Fruit fly (Drosophila melanogaster) whole organism, embryonic: Measurements from ENCODE around the gene CG13131.

Experiments
- Bdp1 ChIP-seq: fragments of 200-800 bp; sonication (Bioruptor generic); optimal IDR thresholded peaks from 3 replicates; lab custom pipeline; 2016; ENCODE audit warnings: missing biosample characterization, missing genetic modification characterization
- CG10274 ChIP-seq: fragments of 200-800 bp; sonication (Bioruptor generic); optimal IDR thresholded peaks from 3 replicates; lab custom pipeline; 2017; ENCODE audit warnings: missing biosample characterization, mild to moderate bottlenecking, missing genetic modification characterization
- CG10979 ChIP-seq: fragments of 200-800 bp; sonication (Bioruptor generic); optimal IDR thresholded peaks from 2 replicates; lab custom pipeline; 2018; ENCODE audit warnings: missing biosample characterization, mild to moderate bottlenecking, missing genetic modification characterization, moderate library complexity
- CG12155 ChIP-seq: fragments of 200-800 bp; sonication (Bioruptor generic); optimal IDR thresholded peaks from 3 replicates; lab custom pipeline; 2016; ENCODE audit warnings: missing biosample characterization, missing genetic modification characterization
- CG14014 ChIP-seq: fragments of 200-800 bp; sonication (Bioruptor generic); IDR thresholded peaks from 2 replicates; pipeline ENCODE4 v1.3.6; 2022; ENCODE audit warnings: missing biosample characterization, missing genetic modification characterization
- CG14965 ChIP-seq: fragments of 200-800 bp; sonication (Bioruptor generic); optimal IDR thresholded peaks from 2 replicates; lab custom pipeline; 2016; ENCODE audit warnings: missing biosample characterization, missing genetic modification characterization, borderline replicate concordance
- CG18599 ChIP-seq: fragments of 200-800 bp; sonication (Bioruptor generic); optimal IDR thresholded peaks from 3 replicates; lab custom pipeline; 2017; ENCODE audit warnings: missing biosample characterization, missing genetic modification characterization, mild to moderate bottlenecking, moderate library complexity, missing genetic modification reagents
- CG2116 ChIP-seq: fragments of 200-800 bp; sonication (Bioruptor generic); optimal IDR thresholded peaks from 3 replicates; lab custom pipeline; 2018; ENCODE audit warnings: missing biosample characterization, mild to moderate bottlenecking, missing genetic modification characterization
- CG2889 ChIP-seq: fragments of 200-800 bp; sonication (Bioruptor generic); IDR thresholded peaks from 3 replicates; pipeline ENCODE4 v1.3.6; 2022; ENCODE audit warnings: missing biosample characterization, missing genetic modification characterization
- CG31224 ChIP-seq: fragments of 200-800 bp; sonication (Bioruptor generic); IDR thresholded peaks from 2 replicates; pipeline ENCODE4 v1.3.6; 2022; ENCODE audit warnings: missing biosample characterization, missing genetic modification characterization
- CG33213 ChIP-seq: fragments of 200-800 bp; sonication (Bioruptor generic); optimal IDR thresholded peaks from 3 replicates; lab custom pipeline; 2016; ENCODE audit warnings: missing biosample characterization, missing genetic modification characterization
- CG43689 ChIP-seq: fragments of 200-800 bp; sonication (Bioruptor generic); IDR thresholded peaks from 2 replicates; pipeline ENCODE4 v1.3.6; 2022; ENCODE audit warnings: missing biosample characterization, missing genetic modification characterization
- CG4730 ChIP-seq: fragments of 200-800 bp; sonication (Bioruptor generic); IDR thresholded peaks from 2 replicates; pipeline ENCODE4 v1.3.6; 2022; ENCODE audit warnings: missing biosample characterization, missing genetic modification characterization
- CG4820 ChIP-seq: fragments of 200-800 bp; sonication (Bioruptor generic); optimal IDR thresholded peaks from 3 replicates; lab custom pipeline; 2016; ENCODE audit warnings: missing biosample characterization, missing genetic modification characterization
- CG6683 ChIP-seq: fragments of 200-800 bp; sonication (Bioruptor generic); optimal IDR thresholded peaks from 2 replicates; lab custom pipeline; 2017; ENCODE audit warnings: missing biosample characterization, mild to moderate bottlenecking, missing genetic modification characterization, missing genetic modification reagents
- CG9437 ChIP-seq: fragments of 200-800 bp; sonication (Bioruptor generic); optimal IDR thresholded peaks from 2 replicates; lab custom pipeline; 2018; ENCODE audit warnings: missing biosample characterization, mild to moderate bottlenecking, missing genetic modification characterization
- CG9609 ChIP-seq: fragments of 200-800 bp; sonication (Bioruptor generic); optimal IDR thresholded peaks from 3 replicates; lab custom pipeline; 2016; ENCODE audit warnings: missing biosample characterization, missing genetic modification characterization
- CG9876 ChIP-seq: fragments of 200-800 bp; sonication (Bioruptor generic); optimal IDR thresholded peaks from 2 replicates; lab custom pipeline; 2016; ENCODE audit warnings: missing biosample characterization, missing genetic modification characterization
- CG9932 ChIP-seq: fragments of 200-800 bp; sonication (Bioruptor generic); IDR thresholded peaks from 2 replicates; pipeline ENCODE4 v1.3.6; 2022; ENCODE audit warnings: missing biosample characterization, missing genetic modification characterization
- D ChIP-seq, 2 experiments: fragments of 200-800 bp in 1 of 2; fragments of >200 bp in 1 of 2; sonication (Bioruptor generic) in 1 of 2; optimal IDR thresholded peaks; 2 replicates in 1 of 2; 3 replicates in 1 of 2; lab custom pipeline; 2017; ENCODE audit warnings: mild to moderate bottlenecking in 1 of 2, missing biosample characterization in 1 of 2, missing genetic modification characterization in 1 of 2, missing genetic modification reagents in 1 of 2
- Doc2 ChIP-seq: fragments of 200-800 bp; sonication (Bioruptor generic); IDR thresholded peaks from 2 replicates; pipeline ENCODE4 v1.3.6; 2022; ENCODE audit warnings: missing biosample characterization, missing genetic modification characterization
- Drgx ChIP-seq: fragments of 200-800 bp; sonication (Bioruptor generic); IDR thresholded peaks from 2 replicates; pipeline ENCODE4 v1.3.6; 2022; ENCODE audit warnings: missing biosample characterization, missing genetic modification characterization
- Lpt ChIP-seq: fragments of >200 bp; optimal IDR thresholded peaks from 2 replicates; lab custom pipeline; 2018; ENCODE audit warnings: missing biosample characterization, missing genetic modification characterization
- MTF-1 ChIP-seq: fragments of 200-800 bp; sonication (Bioruptor generic); optimal IDR thresholded peaks from 2 replicates; lab custom pipeline; 2018; ENCODE audit warnings: missing biosample characterization, mild to moderate bottlenecking, missing genetic modification characterization, borderline replicate concordance
- Oaz ChIP-seq: fragments of 200-800 bp; sonication (Bioruptor generic); IDR thresholded peaks from 2 replicates; pipeline ENCODE4 v1.3.6; 2022; ENCODE audit warnings: missing biosample characterization, missing genetic modification characterization
- Optix ChIP-seq: fragments of 200-800 bp; sonication (Bioruptor generic); IDR thresholded peaks from 3 replicates; pipeline ENCODE4 v1.3.6; 2022; ENCODE audit warnings: missing biosample characterization, missing genetic modification characterization
- Ptx1 ChIP-seq: fragments of 200-800 bp; sonication (Bioruptor generic); IDR thresholded peaks from 2 replicates; pipeline ENCODE4 v1.3.6; 2022; ENCODE audit warnings: missing biosample characterization, missing genetic modification characterization
- aop ChIP-seq: fragments of 200-800 bp; sonication (Bioruptor generic); IDR thresholded peaks from 2 replicates; pipeline ENCODE4 v1.3.6; 2022; ENCODE audit warnings: missing biosample characterization, missing genetic modification characterization
- ato ChIP-seq: fragments of 200-800 bp; sonication (Bioruptor generic); IDR thresholded peaks from 2 replicates; pipeline ENCODE4 v1.3.6; 2022; ENCODE audit warnings: missing biosample characterization, missing genetic modification characterization; ENCODE audit not compliant: partially characterized antibody
- br ChIP-seq: fragments of >200 bp; optimal IDR thresholded peaks from 2 replicates; lab custom pipeline; 2017
- caup ChIP-seq: fragments of 200-800 bp; sonication (Bioruptor generic); optimal IDR thresholded peaks from 3 replicates; lab custom pipeline; 2017; ENCODE audit warnings: missing biosample characterization, mild to moderate bottlenecking, missing genetic modification characterization, moderate library complexity; ENCODE audit not compliant: severe bottlenecking
- chinmo ChIP-seq: fragments of 200-800 bp; sonication (Bioruptor generic); IDR thresholded peaks from 4 replicates; pipeline ENCODE4 v1.3.6; 2022; ENCODE audit warnings: missing biosample characterization, missing genetic modification characterization; ENCODE audit not compliant: partially characterized antibody
- ci ChIP-seq: fragments of 200-800 bp; sonication (Bioruptor generic); IDR thresholded peaks from 3 replicates; pipeline ENCODE4 v1.3.6; 2022; ENCODE audit warnings: missing biosample characterization, missing genetic modification characterization
- ems ChIP-seq: fragments of 200-800 bp; sonication (Bioruptor generic); optimal IDR thresholded peaks from 3 replicates; lab custom pipeline; 2016; ENCODE audit warnings: missing biosample characterization, missing genetic modification characterization
- eve ChIP-seq, 2 experiments: fragments of >200 bp; optimal IDR thresholded peaks; 2 replicates each; lab custom pipeline; 2017; ENCODE audit warnings: missing biosample characterization in 2 of 2, missing genetic modification characterization in 2 of 2
- fd102C ChIP-seq: fragments of 200-800 bp; sonication (Bioruptor generic); optimal IDR thresholded peaks from 2 replicates; lab custom pipeline; 2018; ENCODE audit warnings: missing biosample characterization, mild to moderate bottlenecking, missing genetic modification characterization, moderate library complexity
- fru ChIP-seq: fragments of >200 bp; optimal IDR thresholded peaks from 2 replicates; lab custom pipeline; 2017
- gsb ChIP-seq: fragments of 200-800 bp; sonication (Bioruptor generic); IDR thresholded peaks from 2 replicates; pipeline ENCODE4 v1.3.6; 2022; ENCODE audit warnings: missing biosample characterization, missing genetic modification characterization
- klu ChIP-seq: fragments of 200-800 bp; sonication (Bioruptor generic); IDR thresholded peaks from 2 replicates; pipeline ENCODE4 v1.3.6; 2022; ENCODE audit warnings: missing biosample characterization, missing genetic modification characterization
- lbe ChIP-seq: fragments of 200-800 bp; sonication (Bioruptor generic); optimal IDR thresholded peaks from 2 replicates; lab custom pipeline; 2016; ENCODE audit warnings: missing biosample characterization, mild to moderate bottlenecking, missing genetic modification characterization
- onecut ChIP-seq: fragments of 200-800 bp; sonication (Bioruptor generic); IDR thresholded peaks from 2 replicates; pipeline ENCODE4 v1.3.6; 2022; ENCODE audit warnings: missing biosample characterization, missing genetic modification characterization
- p53 ChIP-seq: fragments of 200-800 bp; sonication (Bioruptor generic); optimal IDR thresholded peaks from 2 replicates; lab custom pipeline; 2016; ENCODE audit warnings: missing biosample characterization, missing genetic modification characterization
- pzg ChIP-seq: fragments of 200-800 bp; sonication (Bioruptor generic); optimal IDR thresholded peaks from 3 replicates; lab custom pipeline; 2018; ENCODE audit warnings: missing biosample characterization, mild to moderate bottlenecking, missing genetic modification characterization, moderate library complexity
- ro ChIP-seq: fragments of 200-800 bp; sonication (Bioruptor generic); IDR thresholded peaks from 2 replicates; pipeline ENCODE4 v1.3.6; 2022; ENCODE audit warnings: missing biosample characterization, missing genetic modification characterization
- sens-2 ChIP-seq: fragments of 200-800 bp; sonication (Bioruptor generic); IDR thresholded peaks from 2 replicates; pipeline ENCODE4 v1.3.6; 2022; ENCODE audit warnings: missing biosample characterization, missing genetic modification characterization
- tin ChIP-seq: fragments of 200-800 bp; sonication (Bioruptor generic); optimal IDR thresholded peaks from 3 replicates; lab custom pipeline; 2016; ENCODE audit warnings: missing biosample characterization, missing genetic modification characterization
- toy ChIP-seq: fragments of 200-800 bp; sonication (Bioruptor generic); IDR thresholded peaks from 2 replicates; pipeline ENCODE4 v1.3.6; 2022; ENCODE audit warnings: missing biosample characterization, missing genetic modification characterization
- trh ChIP-seq: fragments of 200-800 bp; sonication (Bioruptor generic); optimal IDR thresholded peaks from 2 replicates; lab custom pipeline; 2016; ENCODE audit warnings: missing biosample characterization, missing genetic modification characterization
- tup ChIP-seq: fragments of 200-800 bp; sonication (Bioruptor generic); optimal IDR thresholded peaks from 2 replicates; lab custom pipeline; 2016; ENCODE audit warnings: missing biosample characterization, mild to moderate bottlenecking, missing genetic modification characterization, moderate library complexity
- wek ChIP-seq: fragments of 200-800 bp; sonication (Bioruptor generic); optimal IDR thresholded peaks from 3 replicates; lab custom pipeline; 2018; ENCODE audit warnings: missing biosample characterization, mild to moderate bottlenecking, missing genetic modification characterization, moderate library complexity

The CG13131 gene

DNA sequence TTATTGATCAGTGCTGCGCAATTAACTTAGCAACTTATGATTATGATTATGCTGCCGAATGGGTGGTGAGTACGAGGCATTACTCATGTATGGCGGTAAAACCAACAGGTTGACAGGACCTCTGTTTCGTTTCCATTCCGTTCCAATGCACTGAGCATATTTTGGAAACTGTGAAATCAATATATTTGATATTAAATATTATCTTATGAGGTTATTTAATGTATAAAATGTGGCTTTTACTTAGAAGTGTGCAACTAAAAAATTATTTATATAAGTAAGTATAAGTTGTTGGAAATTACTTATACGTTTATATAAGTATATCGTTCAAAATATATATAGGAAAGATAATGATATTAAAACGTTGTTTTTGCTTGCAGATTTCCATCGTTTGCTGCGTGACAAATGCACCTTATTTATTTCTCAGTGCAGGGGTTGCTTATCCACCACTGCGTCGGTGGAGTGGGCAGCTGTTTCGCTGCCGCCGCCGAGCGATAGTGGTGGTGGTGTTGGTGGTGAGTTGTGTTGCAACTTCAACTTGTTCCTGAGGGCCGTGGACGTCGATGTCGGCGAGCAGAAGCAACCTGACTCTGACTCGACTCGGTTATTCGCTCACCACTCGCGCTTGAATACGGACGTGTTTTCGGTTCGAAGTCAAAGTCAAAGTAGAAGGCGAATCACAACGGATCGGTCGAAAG lies 33.0 kb downstream of the CG13131 start, which contains the start of gene bib (continued):
- TF ChIP-seq lbe (GFP tag; lab: Kevin White, UChicago) (peak; percentile 82), CG12155 (peak; percentile 73), pzg (GFP tag; lab: Kevin White, UChicago) (no peak), sens-2 (GFP tag; lab: Robert Waterston, UW) (peak; percentile 42; the same call in 1 of the 2 replicates), CG43689 (GFP tag; lab: Robert Waterston, UW) (no peak), ci (GFP tag; lab: Robert Waterston, UW) (peak; percentile 78; the same call in 2 of the 3 replicates), CG9609 (GFP tag; lab: Kevin White, UChicago) (no peak), CG4820 (GFP tag; lab: Kevin White, UChicago) (peak; percentile 69), onecut (peak; percentile 75), gsb (GFP tag; lab: Robert Waterston, UW) (no peak), CG10979 (peak; percentile 94), CG9876 (GFP tag; lab: Kevin White, UChicago) (no peak), fru (lab: Kevin White, UChicago) (no peak), ems (GFP tag; lab: Kevin White, UChicago) (peak; percentile 19), ro (GFP tag; lab: Robert Waterston, UW) (no peak; the same call in 1 of the 2 replicates), Drgx (GFP tag; lab: Robert Waterston, UW) (peak; percentile 72), toy (no peak), fd102C (GFP tag; lab: Kevin White, UChicago) (peak; percentile 78), Bdp1 (peak; percentile 35), ato (GFP tag; lab: Robert Waterston, UW) (no peak), tin (GFP tag; lab: Kevin White, UChicago) (peak; percentile 85), klu (GFP tag; lab: Robert Waterston, UW) (no peak; the same call in 1 of the 2 replicates), CG14014 (GFP tag; lab: Robert Waterston, UW) (peak; percentile 46; the same call in 1 of the 2 replicates), MTF-1 (GFP tag; lab: Kevin White, UChicago) (peak; percentile 42), trh (peak; percentile 32), Lpt (GFP tag; lab: Kevin White, UChicago) (no peak), CG14965 (GFP tag; lab: Kevin White, UChicago) (no peak), Doc2 (GFP tag; lab: Robert Waterston, UW) (no peak), aop (GFP tag; lab: Robert Waterston, UW) (no peak), tup (GFP tag; lab: Kevin White, UChicago) (peak; percentile 52), CG2116 (GFP tag; lab: Kevin White, UChicago) (peak; percentile 71), CG9932 (no peak), Ptx1 (GFP tag; lab: Robert Waterston, UW) (peak; percentile 67), CG4730 (GFP tag; lab: Robert Waterston, UW) (peak; percentile 40; the same call in 1 of the 2 replicates), br (lab: Kevin White, UChicago) (no peak), chinmo (GFP tag; lab: Robert Waterston, UW) (no peak), CG33213 (no peak), wek (GFP tag; lab: Kevin White, UChicago) (no peak), CG9437 (peak; percentile 80), caup (GFP tag; lab: Kevin White, UChicago) (peak; percentile 79), CG2889 (0 out of 3 replicates have a peak, but pooled peaks have one; percentile 38), Optix (GFP tag; lab: Robert Waterston, UW) (no peak), CG6683 (GFP tag; lab: Kevin White, UChicago) (peak; percentile 65), p53 (no peak), eve (GFP tag; optimal IDR thresholded peaks at IDR 0.05; lab: Kevin White, UChicago) (no peak), CG10274 (GFP tag; lab: Kevin White, UChicago) (peak; percentile 16), CG31224 (GFP tag; lab: Robert Waterston, UW) (peak; percentile 26; the same call in 1 of the 2 replicates), Oaz (no peak), D (optimal IDR thresholded peaks at IDR 0.05; lab: Kevin White, UChicago) (no peak), D (GFP tag; optimal IDR thresholded peaks at IDR 0.05; lab: Kevin White, UChicago) (peak; percentile 89), CG18599 (peak; percentile 90)
